Worm (Caenorhabditis elegans) whole organism, L4/young adult: ENCODE results near the gene sri-43.
"Not testable (repeated sequence)": the region's sequence is repeated elsewhere in the genome, so short reads cannot be mapped to it uniquely, and the experiment has no call there.

Experiments used
- W03F9.2 ChIP-seq: fragments of 150-350 bp; optimal IDR thresholded peaks from 2 replicates; lab custom pipeline; 2014; ENCODE audit warnings: missing biosample characterization, missing genetic modification characterization
- him-1 ChIP-seq: sonication (generic microtip); optimal IDR thresholded peaks from 2 replicates; lab custom pipeline; 2016; ENCODE audit warnings: missing genotype, missing genetic modification reagents, missing genetic modification characterization, missing compliant biosample characterization

DNA sequence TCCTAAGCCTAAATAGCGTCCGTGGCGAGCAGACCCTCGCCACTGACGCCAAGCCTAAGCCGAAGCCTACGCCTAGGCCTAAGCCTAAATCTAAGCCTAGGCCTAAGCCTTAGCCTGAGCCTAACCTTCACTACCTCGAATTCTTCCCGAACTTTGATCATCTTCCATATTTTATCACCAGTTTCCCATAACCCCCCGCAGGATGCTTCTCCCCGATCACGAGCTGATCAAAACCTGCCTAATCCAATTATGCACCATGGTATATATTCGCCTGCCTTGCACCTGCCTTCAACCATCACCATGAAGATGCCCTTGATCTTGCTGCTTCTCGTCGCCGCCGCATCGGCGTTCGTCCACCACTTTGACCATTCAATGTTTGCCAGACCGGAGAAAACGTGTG, 17.7 kb downstream of the sri-43 start, which contains the start of gene ins-31:
- not testable (repeated sequence) for TF ChIP-seq him-1 (tag; lab: Kevin White, UChicago); W03F9.2
